Worm (Caenorhabditis elegans) whole organism, L2 larva: ENCODE results near the gene nhr-179.

ENCODE experiments used
- F13H6.1 ChIP-seq: sonication (generic microtip); optimal IDR thresholded peaks from 2 replicates; lab custom pipeline; 2016; ENCODE audit warnings: missing genetic modification characterization, missing compliant biosample characterization
- R02D3.7 ChIP-seq: fragments of 150-350 bp; optimal IDR thresholded peaks from 2 replicates; lab custom pipeline; 2014; ENCODE audit warnings: missing biosample characterization, missing genetic modification characterization
- Y55F3AM.14 ChIP-seq: fragments of 200-800 bp; sonication (Bioruptor generic); optimal IDR thresholded peaks from 2 replicates; lab custom pipeline; 2018; ENCODE audit warnings: mild to moderate bottlenecking, missing genetic modification characterization, missing compliant biosample characterization
- alr-1 ChIP-seq: fragments of 150-350 bp; optimal IDR thresholded peaks from 2 replicates; lab custom pipeline; 2014; ENCODE audit warnings: missing biosample characterization, missing genetic modification characterization
- aly-2 ChIP-seq: fragments of 150-350 bp; optimal IDR thresholded peaks from 2 replicates; lab custom pipeline; 2014; ENCODE audit warnings: missing biosample characterization, missing genetic modification characterization
- ceh-16 ChIP-seq: fragments of 150-350 bp; optimal IDR thresholded peaks from 2 replicates; lab custom pipeline; 2014; ENCODE audit warnings: missing biosample characterization, missing genetic modification characterization
- ceh-82 ChIP-seq: fragments of 150-350 bp; optimal IDR thresholded peaks from 2 replicates; lab custom pipeline; 2014; ENCODE audit warnings: missing biosample characterization, missing genetic modification characterization
- crh-2 ChIP-seq: sonication (generic microtip); optimal IDR thresholded peaks from 2 replicates; lab custom pipeline; 2017; ENCODE audit warnings: missing biosample characterization, missing genetic modification characterization
- egl-27 ChIP-seq: sonication (generic microtip); optimal IDR thresholded peaks from 3 replicates; lab custom pipeline; 2017; ENCODE audit warnings: missing biosample characterization, missing genetic modification reagents, missing genetic modification characterization
- elt-1 ChIP-seq: fragments of 150-350 bp; optimal IDR thresholded peaks from 2 replicates; lab custom pipeline; 2014; ENCODE audit warnings: missing biosample characterization, missing genetic modification characterization
- elt-3 ChIP-seq: sonication (generic microtip); optimal IDR thresholded peaks from 2 replicates; lab custom pipeline; 2017; ENCODE audit warnings: missing biosample characterization, missing genetic modification characterization
- fos-1 ChIP-seq: fragments of 150-350 bp; optimal IDR thresholded peaks from 2 replicates; lab custom pipeline; 2014; ENCODE audit warnings: missing biosample characterization, missing genetic modification characterization
- lin-13 ChIP-seq: fragments of 150-350 bp; optimal IDR thresholded peaks from 2 replicates; lab custom pipeline; 2014; ENCODE audit warnings: missing biosample characterization, missing genetic modification reagents, missing genetic modification characterization
- mab-5 ChIP-seq: fragments of 150-350 bp; optimal IDR thresholded peaks from 2 replicates; lab custom pipeline; 2014; ENCODE audit warnings: missing biosample characterization, missing genetic modification characterization
- mbf-1 ChIP-seq: sonication (generic microtip); optimal IDR thresholded peaks from 2 replicates; lab custom pipeline; 2017; ENCODE audit warnings: missing biosample characterization, missing genetic modification characterization
- mdl-1 ChIP-seq, 2 experiments: fragments of 150-350 bp in 1 of 2; sonication (generic microtip) in 1 of 2; optimal IDR thresholded peaks; 2 replicates each; lab custom pipeline; 2017; ENCODE audit warnings: missing biosample characterization in 2 of 2, missing genetic modification characterization in 2 of 2
- nhr-10 ChIP-seq: sonication (generic microtip); optimal IDR thresholded peaks from 2 replicates; lab custom pipeline; 2017; ENCODE audit warnings: missing biosample characterization, missing genetic modification characterization
- nhr-11 ChIP-seq: fragments of 150-350 bp; optimal IDR thresholded peaks from 2 replicates; lab custom pipeline; 2014; ENCODE audit warnings: missing biosample characterization, missing genetic modification characterization
- nhr-12 ChIP-seq: fragments of 150-350 bp; optimal IDR thresholded peaks from 2 replicates; lab custom pipeline; 2014; ENCODE audit warnings: missing biosample characterization, missing genetic modification characterization
- nhr-129 ChIP-seq: fragments of 150-350 bp; optimal IDR thresholded peaks from 2 replicates; lab custom pipeline; 2014; ENCODE audit warnings: missing biosample characterization, missing genetic modification characterization
- nhr-21 ChIP-seq: fragments of 150-350 bp; optimal IDR thresholded peaks from 2 replicates; lab custom pipeline; 2014; ENCODE audit warnings: missing biosample characterization, missing genetic modification characterization
- nhr-23 ChIP-seq: fragments of 150-350 bp; optimal IDR thresholded peaks from 2 replicates; lab custom pipeline; 2014; ENCODE audit warnings: missing biosample characterization, missing genetic modification reagents, missing genetic modification characterization
- nhr-25 ChIP-seq: fragments of 150-350 bp; sonication (generic microtip); optimal IDR thresholded peaks from 3 replicates; lab custom pipeline; 2014; ENCODE audit warnings: missing biosample characterization, missing genetic modification characterization
- nhr-77 ChIP-seq: fragments of 150-350 bp; optimal IDR thresholded peaks from 2 replicates; lab custom pipeline; 2014; ENCODE audit warnings: missing biosample characterization, missing genetic modification characterization
- peb-1 ChIP-seq: fragments of 150-350 bp; optimal IDR thresholded peaks from 2 replicates; lab custom pipeline; 2014; ENCODE audit warnings: missing biosample characterization, missing genetic modification characterization
- sma-3 ChIP-seq: sonication (generic microtip); optimal IDR thresholded peaks from 2 replicates; lab custom pipeline; 2016; ENCODE audit warnings: missing genetic modification reagents, missing genetic modification characterization, missing compliant biosample characterization
- sma-9 ChIP-seq, 2 experiments: fragments of 150-350 bp in 1 of 2; sonication (generic microtip) in 1 of 2; optimal IDR thresholded peaks; 2 replicates each; lab custom pipeline; 2014 to 2016; ENCODE audit warnings: missing genetic modification characterization in 2 of 2, mild to moderate bottlenecking in 1 of 2, missing biosample characterization in 1 of 2, missing compliant biosample characterization in 1 of 2, missing genetic modification reagents in 1 of 2, moderate library complexity in 1 of 2
- unc-39 ChIP-seq: fragments of 150-350 bp; optimal IDR thresholded peaks from 2 replicates; lab custom pipeline; 2014; ENCODE audit warnings: missing biosample characterization, missing genetic modification characterization
- unc-55 ChIP-seq: fragments of 150-350 bp; sonication (generic microtip); optimal IDR thresholded peaks from 3 replicates; lab custom pipeline; 2014; ENCODE audit warnings: missing biosample characterization, missing genetic modification reagents, missing genetic modification characterization
- unc-62 ChIP-seq: fragments of 150-350 bp; optimal IDR thresholded peaks from 2 replicates; lab custom pipeline; 2014; ENCODE audit warnings: missing biosample characterization, missing genetic modification reagents, missing genetic modification characterization
- zag-1 ChIP-seq: fragments of 150-350 bp; optimal IDR thresholded peaks from 2 replicates; lab custom pipeline; 2014; ENCODE audit warnings: missing biosample characterization, missing genetic modification characterization
- ztf-11 ChIP-seq: sonication (generic microtip); optimal IDR thresholded peaks from 2 replicates; lab custom pipeline; 2017; ENCODE audit warnings: missing biosample characterization, missing genetic modification characterization
- ztf-4 ChIP-seq: fragments of 150-350 bp; optimal IDR thresholded peaks from 2 replicates; lab custom pipeline; 2014; ENCODE audit warnings: missing biosample characterization, missing genetic modification characterization

Gene nhr-179

ce11 chrV:1575493-1576084 lies 43.1 kb downstream of the nhr-179 start:
- TF ChIP-seq nhr-25 (tag; lab: Kevin White, UChicago) (no peak), nhr-77 (no peak), elt-1 (tag; lab: Kevin White, UChicago) (no peak), mab-5 (peak; percentile 65)
- TF ChIP-seq, all 48 proteins: peak for 1

DNA sequence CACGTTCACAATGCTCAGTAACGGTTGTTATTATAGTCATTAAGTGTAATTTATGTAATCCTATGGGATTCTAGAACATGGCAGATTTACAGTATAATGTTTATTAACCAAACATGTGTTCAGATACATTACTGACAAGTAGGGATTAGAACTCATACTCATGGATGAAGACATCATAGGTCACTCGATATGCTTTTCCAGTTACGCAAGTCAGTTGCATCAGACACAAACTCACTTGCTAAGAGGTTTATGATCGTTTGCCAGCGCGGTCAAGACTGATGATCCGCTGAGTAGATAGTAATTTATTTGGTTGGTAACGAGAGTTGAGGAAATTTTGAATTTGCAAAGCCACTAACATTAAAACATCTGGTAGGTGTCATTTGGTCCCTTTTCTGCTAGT lies 44.1 kb downstream of the nhr-179 start:
- no peak for TF ChIP-seq unc-62 (GFP tag; lab: Kevin White, UChicago)
- TF ChIP-seq nhr-129 (tag; lab: Kevin White, UChicago) = no peak
- no peak for TF ChIP-seq ztf-11
- TF ChIP-seq nhr-11 (tag; lab: Kevin White, UChicago) = no peak
- TF ChIP-seq elt-3 (tag; lab: Kevin White, UChicago) = no peak
- no peak for TF ChIP-seq peb-1 (tag; lab: Kevin White, UChicago)
- TF ChIP-seq ztf-4 (tag; lab: Kevin White, UChicago) = no peak
- no peak for TF ChIP-seq unc-55 (GFP tag; lab: Kevin White, UChicago)
- no peak for TF ChIP-seq mdl-1 (tag; optimal IDR thresholded peaks at IDR 0.05; lab: Kevin White, UChicago)
- TF ChIP-seq R02D3.7 (tag; lab: Kevin White, UChicago) = no peak
- TF ChIP-seq ceh-82 = no peak
- no peak for TF ChIP-seq sma-3 (GFP tag; lab: Kevin White, UChicago)
- TF ChIP-seq, all 48 proteins: peak for 0

DNA sequence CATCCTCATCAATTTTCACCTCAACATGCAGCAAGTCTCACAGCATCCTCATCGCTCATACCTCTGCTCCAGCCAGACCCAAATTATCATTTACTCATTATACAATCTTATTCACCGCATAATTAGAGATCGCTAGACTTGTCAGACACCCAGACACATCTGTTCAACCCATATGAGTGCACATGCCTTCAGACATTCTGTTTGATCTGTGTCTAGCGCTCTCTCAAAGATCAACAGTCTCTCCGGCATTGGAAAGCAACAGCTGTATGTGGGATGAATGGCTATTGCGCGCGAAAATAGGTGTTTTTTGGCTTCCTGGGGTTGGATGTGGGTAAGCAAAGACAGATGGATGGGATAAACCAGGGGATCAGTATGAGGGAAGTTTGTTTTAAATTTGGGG lies 46.1 kb downstream of the nhr-179 start:
- no peak for TF ChIP-seq mdl-1 (tag; optimal IDR thresholded peaks at IDR 0.05; lab: Kevin White, UChicago)
- no peak for TF ChIP-seq ceh-82
- TF ChIP-seq nhr-12 (tag; lab: Kevin White, UChicago) = no peak
- no peak for TF ChIP-seq mab-5
- TF ChIP-seq crh-2 (tag; lab: Kevin White, UChicago) = no peak
- no peak for TF ChIP-seq fos-1 (tag; lab: Kevin White, UChicago)
- TF ChIP-seq R02D3.7 (tag; lab: Kevin White, UChicago) = no peak
- TF ChIP-seq peb-1 (tag; lab: Kevin White, UChicago) = no peak
- TF ChIP-seq Y55F3AM.14 (GFP tag; lab: Kevin White, UChicago) = no peak
- no peak for TF ChIP-seq F13H6.1 (tag; lab: Kevin White, UChicago)
- TF ChIP-seq nhr-10 (tag; lab: Kevin White, UChicago) = no peak
- no peak for TF ChIP-seq sma-9 (GFP tag; optimal IDR thresholded peaks at IDR 0.05; lab: Kevin White, UChicago)
- no peak for TF ChIP-seq sma-9 (tag; optimal IDR thresholded peaks at IDR 0.05; lab: Kevin White, UChicago)
- no peak for TF ChIP-seq ceh-16 (tag; lab: Kevin White, UChicago)

DNA sequence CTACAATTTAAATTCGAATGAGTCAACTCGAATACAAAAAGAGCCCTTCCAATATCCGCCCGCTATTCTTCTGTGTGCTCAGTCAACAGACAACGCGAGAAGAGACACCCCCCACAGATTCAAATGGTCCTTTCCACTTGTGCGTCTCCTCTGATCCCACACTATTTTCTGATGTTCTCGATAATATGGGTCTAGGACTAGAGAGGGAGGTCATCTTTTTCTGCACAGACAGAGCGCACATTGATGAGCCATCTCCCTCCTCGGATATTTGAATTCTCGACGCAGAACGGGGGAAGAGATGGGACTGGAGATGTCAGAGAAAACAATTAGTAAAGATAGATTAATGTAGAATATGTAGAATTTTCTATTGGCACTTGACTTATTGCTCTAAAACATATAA lies 48.0 kb downstream of the nhr-179 start:
- no peak for TF ChIP-seq mbf-1 (tag; lab: Kevin White, UChicago)
- TF ChIP-seq egl-27 (tag; lab: Kevin White, UChicago) = no peak
- TF ChIP-seq nhr-23 (tag; lab: Kevin White, UChicago) = no peak
- TF ChIP-seq unc-39 (tag; lab: Kevin White, UChicago) = no peak
- no peak for TF ChIP-seq ceh-82
- TF ChIP-seq nhr-10 (tag; lab: Kevin White, UChicago) = no peak
- no peak for TF ChIP-seq lin-13 (GFP tag; lab: Kevin White, UChicago)
- TF ChIP-seq nhr-25 (tag; lab: Kevin White, UChicago) = no peak
- TF ChIP-seq nhr-21 (tag; lab: Kevin White, UChicago) = no peak
- no peak for TF ChIP-seq aly-2
- no peak for TF ChIP-seq sma-9 (GFP tag; optimal IDR thresholded peaks at IDR 0.05; lab: Kevin White, UChicago)
- no peak for TF ChIP-seq sma-9 (tag; optimal IDR thresholded peaks at IDR 0.05; lab: Kevin White, UChicago)
- TF ChIP-seq alr-1 (tag; lab: Kevin White, UChicago) = no peak

ce11 chrV:1569750-1570419 lies 48.8 kb downstream of the nhr-179 start:
- TF ChIP-seq zag-1 (tag; lab: Kevin White, UChicago) = no peak
